Worm (Caenorhabditis elegans): ENCODE measurements around the gene mec-12.

The mec-12 gene

ce11 chrIII:3107530-3107929 is 31.5 kb downstream of the mec-12 start (continued):
- TF ChIP-seq die-1 (tag; optimal IDR thresholded peaks at IDR 0.05), result no peak
- TF ChIP-seq egl-18 (GFP tag; IDR thresholded peaks at IDR 0.05), result no peak
- no peak for TF ChIP-seq F37B4.10 (GFP tag; IDR thresholded peaks at IDR 0.05)
- no peak for TF ChIP-seq ceh-58 (GFP tag; IDR thresholded peaks at IDR 0.05)
- TF ChIP-seq hmg-1.2 (GFP tag; IDR thresholded peaks at IDR 0.05), result peak; percentile 20; the same call in 1 of the 2 replicates
- no peak for TF ChIP-seq pha-4 (tag; optimal IDR thresholded peaks at IDR 0.05)

ce11 chrIII:3106301-3106700 is 32.7 kb downstream of the mec-12 start:
- peak; percentile 78 for TF ChIP-seq tbp1 (GFP tag; optimal IDR thresholded peaks at IDR 0.05)
- TF ChIP-seq rpc-1 (optimal IDR thresholded peaks at IDR 0.05), result peak; percentile 28
- TF ChIP-seq rpc-1 (tag; optimal IDR thresholded peaks at IDR 0.05), result peak; percentile 63
- no peak for TF ChIP-seq F39B2.1 (GFP tag; IDR thresholded peaks at IDR 0.05)
- TF ChIP-seq pha-4 (tag; optimal IDR thresholded peaks at IDR 0.05), result no peak
- TF ChIP-seq B0261.1 (tag; optimal IDR thresholded peaks at IDR 0.05), result peak; percentile 47
- TF ChIP-seq hlh-26 (GFP tag; conservative IDR thresholded peaks at IDR 0.05), result no peak

ce11 chrIII:3105212-3105611 is 33.8 kb downstream of the mec-12 start:
- TF ChIP-seq hmg-1.2 (GFP tag; IDR thresholded peaks at IDR 0.05) (no peak), nhr-90 (tag; optimal IDR thresholded peaks at IDR 0.05) (no peak), efl-1 (GFP tag; optimal IDR thresholded peaks at IDR 0.05) (no peak), mes-4 (tag; optimal IDR thresholded peaks at IDR 0.05) (no peak), akir-1 (GFP tag; optimal IDR thresholded peaks at IDR 0.05) (no peak), pha-4 (tag; optimal IDR thresholded peaks at IDR 0.05) (no peak), rec-8 (tag; optimal IDR thresholded peaks at IDR 0.05) (no peak), ztf-28 (GFP tag; IDR thresholded peaks at IDR 0.05) (no peak), B0261.1 (tag; optimal IDR thresholded peaks at IDR 0.05) (peak; percentile 36), ceh-58 (GFP tag; IDR thresholded peaks at IDR 0.05) (no peak), Y95B8A.8 (GFP tag; IDR thresholded peaks at IDR 0.05) (no peak), hlh-12 (tag; optimal IDR thresholded peaks at IDR 0.05) (no peak), nfyb-1 (GFP tag; IDR thresholded peaks at IDR 0.05) (no peak), mel-28 (tag; optimal IDR thresholded peaks at IDR 0.05; ENCODE audit: borderline replicate concordance) (no peak), ets-4 (GFP tag; optimal IDR thresholded peaks at IDR 0.05) (no peak), lir-1 (GFP tag; conservative IDR thresholded peaks at IDR 0.05) (no peak), hrde-1 (tag; optimal IDR thresholded peaks at IDR 0.05; ENCODE audit: borderline replicate concordance) (no peak), madf-6 (GFP tag; IDR thresholded peaks at IDR 0.05) (no peak), C06A6.2 (GFP tag; conservative IDR thresholded peaks at IDR 0.05) (no peak), tbp1 (GFP tag; optimal IDR thresholded peaks at IDR 0.05) (peak; percentile 75), rpc-1 (optimal IDR thresholded peaks at IDR 0.05) (peak; percentile 22), rpc-1 (tag; optimal IDR thresholded peaks at IDR 0.05) (peak; percentile 60), cebp-1 (GFP tag; IDR thresholded peaks at IDR 0.05) (no peak), cebp-1 (tag; optimal IDR thresholded peaks at IDR 0.05) (no peak)

- no peak for TF ChIP-seq egl-44 (GFP tag; IDR thresholded peaks at IDR 0.05)
- no peak for TF ChIP-seq hmg-20 (GFP tag; IDR thresholded peaks at IDR 0.05)
- TF ChIP-seq lag-1 (GFP tag; IDR thresholded peaks at IDR 0.05), result no peak
- TF ChIP-seq madf-3 (GFP tag; IDR thresholded peaks at IDR 0.05), result no peak
- TF ChIP-seq pha-4 (tag; optimal IDR thresholded peaks at IDR 0.05), result no peak
- no peak for TF ChIP-seq attf-5 (GFP tag; optimal IDR thresholded peaks at IDR 0.05)
- TF ChIP-seq dpl-1 (GFP tag; optimal IDR thresholded peaks at IDR 0.05), result no peak
- TF ChIP-seq gei-17 (GFP tag; optimal IDR thresholded peaks at IDR 0.05), result no peak
- no peak for TF ChIP-seq K11D2.4 (GFP tag; IDR thresholded peaks at IDR 0.05)
- no peak for TF ChIP-seq F23B12.7 (tag; optimal IDR thresholded peaks at IDR 0.05; ENCODE audit: insufficient read depth)
- no peak for TF ChIP-seq Y67H2A.10 (GFP tag; conservative IDR thresholded peaks at IDR 0.05)
- TF ChIP-seq F49E8.2 (tag; optimal IDR thresholded peaks at IDR 0.05; ENCODE audit: insufficient read depth), result no peak
- no peak for TF ChIP-seq sdz-38 (tag; optimal IDR thresholded peaks at IDR 0.05)
These were observed 34.5 kb downstream of the mec-12 start for ce11 chrIII:3104536-3104935.

All from whole organism, young adult.